Fruit fly (Drosophila melanogaster) whole organism: ENCODE results near the gene jus.

ENCODE experiments used
- CG8478 ChIP-seq: fragments of >200 bp; optimal IDR thresholded peaks from 2 replicates; lab custom pipeline; 2018; ENCODE audit warnings: inconsistent platforms
- Dll ChIP-seq: fragments of >200 bp; optimal IDR thresholded peaks from 2 replicates; lab custom pipeline; 2017
- EcR ChIP-seq, 2 experiments: fragments of >200 bp; optimal IDR thresholded peaks; 2 replicates each; lab custom pipeline; 2017; ENCODE audit warnings: missing biosample characterization in 2 of 2, missing genetic modification characterization in 2 of 2, missing genetic modification reagents in 2 of 2
- pan ChIP-seq: fragments of >200 bp; optimal IDR thresholded peaks from 2 replicates; lab custom pipeline; 2017
- psq ChIP-seq: fragments of >200 bp; optimal IDR thresholded peaks from 2 replicates; lab custom pipeline; 2017
- usp ChIP-seq: fragments of >200 bp; optimal IDR thresholded peaks from 2 replicates; lab custom pipeline; 2017; ENCODE audit warnings: missing biosample characterization, missing genetic modification characterization, mixed read lengths

DNA sequence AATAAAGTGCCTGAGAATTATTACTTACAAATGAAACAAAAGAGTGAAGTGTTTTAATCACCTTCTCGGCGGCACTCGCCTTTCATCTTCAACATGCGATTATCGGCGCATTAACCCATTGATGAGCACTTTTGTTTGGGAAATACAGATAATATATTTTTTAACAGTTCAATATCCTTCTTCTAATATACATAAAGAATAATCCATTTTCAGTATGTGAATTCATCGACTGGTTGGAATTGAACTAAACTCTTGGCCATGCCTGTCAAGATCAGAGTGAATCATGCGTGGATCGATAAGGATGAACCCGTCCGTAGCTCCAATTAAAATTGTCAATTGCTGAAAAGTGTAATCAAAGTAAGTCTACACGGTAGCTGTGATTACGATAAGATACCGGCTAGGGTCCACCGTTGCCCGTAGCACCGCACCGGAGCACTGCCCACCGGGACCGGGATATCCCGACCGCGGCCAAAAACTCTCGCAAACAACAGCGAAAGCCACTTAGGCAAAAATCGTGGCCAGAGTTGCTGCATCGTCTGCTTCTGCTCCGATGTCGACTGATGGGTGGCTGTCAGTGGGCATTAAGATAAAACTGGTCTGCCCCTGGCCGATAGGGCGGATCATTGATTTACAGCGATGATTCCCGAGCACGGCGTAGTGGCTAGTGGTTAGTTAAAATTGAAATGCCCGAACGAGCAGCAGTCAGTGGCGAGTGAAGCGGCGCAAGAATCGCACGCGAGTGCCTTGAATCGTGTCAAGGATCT lies 29.7 kb downstream of the jus start, which contains the start of gene CG11898:
- TF ChIP-seq CG8478 (lab: Kevin White, UChicago) (no peak), EcR (GFP tag; optimal IDR thresholded peaks at IDR 0.05; lab: Kevin White, UChicago) (no peak), usp (GFP tag; lab: Kevin White, UChicago) (no peak), psq (no peak), Dll (lab: Kevin White, UChicago) (no peak), pan (lab: Kevin White, UChicago) (no peak)
